Fruit fly (Drosophila melanogaster) whole organism, embryonic: ENCODE measurements around the gene ATPsynB.

Experiments
- Bdp1 ChIP-seq: fragments of 200-800 bp; sonication (Bioruptor generic); optimal IDR thresholded peaks from 3 replicates; lab custom pipeline; 2016; ENCODE audit warnings: missing biosample characterization, missing genetic modification characterization
- CG10431 ChIP-seq: fragments of 200-800 bp; sonication (Bioruptor generic); optimal IDR thresholded peaks from 3 replicates; lab custom pipeline; 2018; ENCODE audit warnings: missing biosample characterization, mild to moderate bottlenecking, missing genetic modification characterization
- CG11093 ChIP-seq: fragments of 200-800 bp; sonication (Bioruptor generic); IDR thresholded peaks from 3 replicates; pipeline ENCODE4 v1.3.6; 2022; ENCODE audit warnings: missing biosample characterization, missing genetic modification characterization
- CG11398 ChIP-seq: fragments of 200-800 bp; sonication (Bioruptor generic); optimal IDR thresholded peaks from 2 replicates; lab custom pipeline; 2016; ENCODE audit warnings: missing biosample characterization, missing genetic modification characterization
- CG12236 ChIP-seq: fragments of 200-800 bp; sonication (Bioruptor generic); optimal IDR thresholded peaks from 2 replicates; lab custom pipeline; 2016; ENCODE audit warnings: missing biosample characterization, missing genetic modification characterization
- CG12659 ChIP-seq: fragments of 200-800 bp; sonication (Bioruptor generic); optimal IDR thresholded peaks from 3 replicates; lab custom pipeline; 2017; ENCODE audit warnings: mild to moderate bottlenecking, missing biosample characterization, missing genetic modification reagents, missing genetic modification characterization
- CG12769 ChIP-seq: fragments of 200-800 bp; sonication (Bioruptor generic); optimal IDR thresholded peaks from 2 replicates; lab custom pipeline; 2019; ENCODE audit warnings: missing biosample characterization, mild to moderate bottlenecking, missing genetic modification characterization, moderate library complexity
- CG13287 ChIP-seq: fragments of 200-800 bp; sonication (Bioruptor generic); IDR thresholded peaks from 2 replicates; pipeline ENCODE4 v1.3.6; 2022; ENCODE audit warnings: missing biosample characterization, missing genetic modification characterization; ENCODE audit not compliant: partially characterized antibody
- CG14050 ChIP-seq: fragments of 200-800 bp; sonication (Bioruptor generic); IDR thresholded peaks from 3 replicates; pipeline ENCODE4 v1.3.6; 2022; ENCODE audit warnings: missing biosample characterization, missing genetic modification characterization
- CG15479 ChIP-seq: fragments of 200-800 bp; sonication (Bioruptor generic); optimal IDR thresholded peaks from 3 replicates; lab custom pipeline; 2019; ENCODE audit warnings: missing biosample characterization, mild to moderate bottlenecking, missing genetic modification characterization, moderate library complexity
- CG15514 ChIP-seq: fragments of 200-800 bp; sonication (Bioruptor generic); optimal IDR thresholded peaks from 3 replicates; lab custom pipeline; 2017; ENCODE audit warnings: missing biosample characterization, missing genetic modification characterization, mild to moderate bottlenecking, moderate library complexity, missing genetic modification reagents
- CG16779 ChIP-seq: fragments of 200-800 bp; sonication (Bioruptor generic); IDR thresholded peaks from 2 replicates; pipeline ENCODE4 v1.3.6; 2022; ENCODE audit warnings: missing biosample characterization, missing genetic modification characterization
- CG17186 ChIP-seq: fragments of 200-800 bp; sonication (Bioruptor generic); optimal IDR thresholded peaks from 3 replicates; lab custom pipeline; 2017; ENCODE audit warnings: missing biosample characterization, missing genetic modification reagents, missing genetic modification characterization
- CG17568 ChIP-seq: fragments of 200-800 bp; sonication (Bioruptor generic); optimal IDR thresholded peaks from 2 replicates; lab custom pipeline; 2018; ENCODE audit warnings: missing biosample characterization, mild to moderate bottlenecking, missing genetic modification characterization, moderate library complexity
- CG18476 ChIP-seq: fragments of 200-800 bp; sonication (Bioruptor generic); optimal IDR thresholded peaks from 2 replicates; lab custom pipeline; 2016; ENCODE audit warnings: missing biosample characterization, mild to moderate bottlenecking, missing genetic modification characterization
- CG3065 ChIP-seq: fragments of 200-800 bp; sonication (Bioruptor generic); optimal IDR thresholded peaks from 2 replicates; lab custom pipeline; 2016; ENCODE audit warnings: missing biosample characterization, missing genetic modification characterization
- CG3281 ChIP-seq: fragments of 200-800 bp; sonication (Bioruptor generic); optimal IDR thresholded peaks from 3 replicates; lab custom pipeline; 2017; ENCODE audit warnings: missing biosample characterization, mild to moderate bottlenecking, missing genetic modification characterization
- CG33557 ChIP-seq: fragments of 200-800 bp; sonication (Bioruptor generic); optimal IDR thresholded peaks from 2 replicates; lab custom pipeline; 2019; ENCODE audit warnings: missing biosample characterization, mild to moderate bottlenecking, missing genetic modification characterization, moderate library complexity
- CG34422 ChIP-seq: fragments of 200-800 bp; sonication (Bioruptor generic); IDR thresholded peaks from 3 replicates; pipeline ENCODE4 v1.3.6; 2022; ENCODE audit warnings: missing biosample characterization, missing genetic modification characterization
- CG42726 ChIP-seq: fragments of 200-800 bp; sonication (Bioruptor generic); IDR thresholded peaks from 2 replicates; pipeline ENCODE4 v1.3.6; 2022; ENCODE audit warnings: missing biosample characterization, missing genetic modification characterization; ENCODE audit not compliant: partially characterized antibody
- CG7556 ChIP-seq: fragments of 200-800 bp; sonication (Bioruptor generic); optimal IDR thresholded peaks from 2 replicates; lab custom pipeline; 2017; ENCODE audit warnings: missing biosample characterization, mild to moderate bottlenecking, missing genetic modification characterization
- CG7745 ChIP-seq: fragments of 200-800 bp; sonication (Bioruptor generic); optimal IDR thresholded peaks from 2 replicates; lab custom pipeline; 2018; ENCODE audit warnings: missing biosample characterization, mild to moderate bottlenecking, missing genetic modification characterization, moderate library complexity
- CG8290 ChIP-seq, 3 experiments: fragments of 200-800 bp; sonication (Bioruptor generic); optimal IDR thresholded peaks; 2 replicates each; lab custom pipeline; 2016 to 2019; ENCODE audit warnings: missing biosample characterization in 3 of 3, missing genetic modification characterization in 3 of 3, mild to moderate bottlenecking in 2 of 3, moderate library complexity in 1 of 3
- CG8478 ChIP-seq: fragments of >200 bp; optimal IDR thresholded peaks from 2 replicates; lab custom pipeline; 2018
- CG9437 ChIP-seq: fragments of 200-800 bp; sonication (Bioruptor generic); optimal IDR thresholded peaks from 2 replicates; lab custom pipeline; 2018; ENCODE audit warnings: missing biosample characterization, mild to moderate bottlenecking, missing genetic modification characterization
- CG9817 ChIP-seq: fragments of 200-800 bp; sonication (Bioruptor generic); optimal IDR thresholded peaks from 2 replicates; lab custom pipeline; 2018; ENCODE audit warnings: missing biosample characterization, mild to moderate bottlenecking, missing genetic modification characterization, moderate library complexity
- CkIIα-i1 ChIP-seq: fragments of 200-800 bp; sonication (Bioruptor generic); IDR thresholded peaks from 2 replicates; pipeline ENCODE4 v1.3.6; 2022; ENCODE audit warnings: missing biosample characterization, missing genetic modification characterization
- D19B ChIP-seq: fragments of 200-800 bp; sonication (Bioruptor generic); optimal IDR thresholded peaks from 2 replicates; lab custom pipeline; 2017; ENCODE audit warnings: missing biosample characterization, mild to moderate bottlenecking, missing genetic modification characterization
- Dip2 ChIP-seq: fragments of 200-800 bp; sonication (Bioruptor generic); IDR thresholded peaks from 2 replicates; pipeline ENCODE4 v1.3.6; 2022; ENCODE audit warnings: missing biosample characterization, missing genetic modification characterization
- Dref ChIP-seq: fragments of 200-800 bp; sonication (Bioruptor generic); IDR thresholded peaks from 2 replicates; pipeline ENCODE4 v1.3.6; 2022; ENCODE audit warnings: missing biosample characterization, missing genetic modification characterization
- Hr39 ChIP-seq: fragments of >200 bp; optimal IDR thresholded peaks from 2 replicates; lab custom pipeline; 2017
- NC2β ChIP-seq: fragments of 200-800 bp; sonication (Bioruptor generic); optimal IDR thresholded peaks from 2 replicates; lab custom pipeline; 2016; ENCODE audit warnings: missing biosample characterization, missing genetic modification characterization
- Sox100B ChIP-seq: fragments of 200-800 bp; sonication (Bioruptor generic); optimal IDR thresholded peaks from 3 replicates; lab custom pipeline; 2018; ENCODE audit warnings: missing biosample characterization, mild to moderate bottlenecking, missing genetic modification characterization
- Trl ChIP-seq, 3 experiments: fragments of >200 bp in 2 of 3; fragments of 200-800 bp in 1 of 3; sonication (Bioruptor generic) in 1 of 3; optimal IDR thresholded peaks; 2 replicates in 1 of 3; 3 replicates in 2 of 3; lab custom pipeline; 2016 to 2017; ENCODE audit warnings: missing biosample characterization in 1 of 3, missing genetic modification characterization in 1 of 3
- chinmo ChIP-seq: fragments of 200-800 bp; sonication (Bioruptor generic); IDR thresholded peaks from 4 replicates; pipeline ENCODE4 v1.3.6; 2022; ENCODE audit warnings: missing biosample characterization, missing genetic modification characterization; ENCODE audit not compliant: partially characterized antibody
- dpn ChIP-seq, 2 experiments: fragments of 200-800 bp; sonication (Bioruptor generic); optimal IDR thresholded peaks; 3 replicates each; lab custom pipeline; 2016; ENCODE audit warnings: missing biosample characterization in 2 of 2, missing genetic modification characterization in 2 of 2
- grau ChIP-seq: fragments of 200-800 bp; optimal IDR thresholded peaks from 3 replicates; lab custom pipeline; 2019; ENCODE audit warnings: missing biosample characterization, mild to moderate bottlenecking, missing genetic modification characterization, moderate library complexity
- gro ChIP-seq: fragments of 200-800 bp; sonication (Bioruptor generic); optimal IDR thresholded peaks from 2 replicates; lab custom pipeline; 2016; ENCODE audit warnings: missing biosample characterization, missing genetic modification characterization
- mam ChIP-seq: fragments of 200-800 bp; sonication (Bioruptor generic); optimal IDR thresholded peaks from 3 replicates; lab custom pipeline; 2016; ENCODE audit warnings: missing biosample characterization, missing genetic modification characterization
- nom ChIP-seq: fragments of 200-800 bp; sonication (Bioruptor generic); optimal IDR thresholded peaks from 2 replicates; lab custom pipeline; 2017; ENCODE audit warnings: missing biosample characterization, missing genetic modification characterization, mild to moderate bottlenecking, moderate library complexity, missing genetic modification reagents
- onecut ChIP-seq: fragments of 200-800 bp; sonication (Bioruptor generic); IDR thresholded peaks from 2 replicates; pipeline ENCODE4 v1.3.6; 2022; ENCODE audit warnings: missing biosample characterization, missing genetic modification characterization
- schlank ChIP-seq: fragments of 200-800 bp; sonication (Bioruptor generic); optimal IDR thresholded peaks from 2 replicates; lab custom pipeline; 2018; ENCODE audit warnings: missing biosample characterization, mild to moderate bottlenecking, missing genetic modification characterization
- sd ChIP-seq: fragments of 200-800 bp; sonication (Bioruptor generic); optimal IDR thresholded peaks from 3 replicates; lab custom pipeline; 2018; ENCODE audit warnings: missing biosample characterization, mild to moderate bottlenecking, missing genetic modification characterization, moderate library complexity
- sima ChIP-seq: fragments of 200-800 bp; sonication (Bioruptor generic); optimal IDR thresholded peaks from 2 replicates; lab custom pipeline; 2016; ENCODE audit warnings: missing biosample characterization, missing genetic modification characterization
- sob ChIP-seq: fragments of 200-800 bp; sonication (Bioruptor generic); IDR thresholded peaks from 2 replicates; pipeline ENCODE4 v1.3.6; 2022; ENCODE audit warnings: missing biosample characterization, missing genetic modification characterization
- sqz ChIP-seq: fragments of 200-800 bp; sonication (Bioruptor generic); optimal IDR thresholded peaks from 3 replicates; lab custom pipeline; 2018; ENCODE audit warnings: missing biosample characterization, mild to moderate bottlenecking, missing genetic modification characterization
- tap ChIP-seq: fragments of 200-800 bp; optimal IDR thresholded peaks from 3 replicates; lab custom pipeline; 2019; ENCODE audit warnings: missing biosample characterization, mild to moderate bottlenecking, missing genetic modification characterization, moderate library complexity
- vvl ChIP-seq: fragments of 200-800 bp; sonication (Bioruptor generic); IDR thresholded peaks from 2 replicates; pipeline ENCODE4 v1.3.6; 2022; ENCODE audit warnings: missing biosample characterization, missing genetic modification characterization
- wdn ChIP-seq: fragments of 200-800 bp; sonication (Bioruptor generic); IDR thresholded peaks from 2 replicates; pipeline ENCODE4 v1.3.6; 2022; ENCODE audit warnings: missing biosample characterization, missing genetic modification characterization

Gene ATPsynB

DNA sequence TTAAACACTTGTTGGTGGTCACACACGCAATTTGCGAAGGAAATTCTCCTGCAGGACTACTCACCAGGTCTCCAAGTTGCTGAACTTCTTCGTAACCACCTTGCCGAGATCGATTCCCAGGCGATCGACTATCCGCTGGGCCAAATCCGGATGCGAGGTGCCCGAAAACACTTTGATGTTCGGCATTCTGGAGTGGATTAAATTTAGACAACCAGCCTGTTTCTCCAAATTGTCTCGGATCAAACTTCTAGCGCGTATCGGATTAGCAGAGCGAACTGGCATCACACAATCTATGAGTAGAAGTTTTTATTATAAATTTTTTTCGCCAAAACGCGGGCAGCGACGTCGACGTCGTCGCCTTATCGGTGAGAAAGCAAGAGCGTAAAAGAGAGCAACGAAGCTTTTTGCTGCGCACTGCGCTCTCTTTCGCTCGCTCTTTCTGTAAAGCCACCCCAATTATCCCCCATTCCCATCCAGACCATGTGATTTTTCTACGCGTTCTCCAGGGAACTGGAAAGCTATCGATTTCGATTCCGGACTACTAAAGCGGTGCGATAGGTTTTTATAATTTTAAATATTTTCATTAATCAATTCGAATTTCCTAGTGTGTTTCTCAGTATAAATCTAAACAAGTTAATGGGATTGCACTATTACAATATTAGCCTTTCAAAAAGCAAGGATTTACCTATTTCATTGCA, 35.5 kb upstream of the ATPsynB start (continued):
- TF ChIP-seq sima (GFP tag; lab: Kevin White, UChicago) (no peak), CG8478 (lab: Kevin White, UChicago) (no peak), CG8290 (GFP tag; optimal IDR thresholded peaks at IDR 0.05; lab: Kevin White, UChicago) (no peak), CG8290 (tag; optimal IDR thresholded peaks at IDR 0.05; lab: Kevin White, UChicago) (peak in 1 of 2 experiments; percentile 21), sob (GFP tag; lab: Robert Waterston, UW) (no peak), Trl (optimal IDR thresholded peaks at IDR 0.05; lab: Kevin White, UChicago) (peak; percentile 91 to 98), Trl (GFP tag; optimal IDR thresholded peaks at IDR 0.05; lab: Kevin White, UChicago) (no peak), sqz (GFP tag; lab: Kevin White, UChicago) (peak; percentile 49), CG9817 (tag; lab: Kevin White, UChicago) (no peak), CG7556 (GFP tag; lab: Kevin White, UChicago) (no peak), Dip2 (no peak), Dref (GFP tag; lab: Robert Waterston, UW) (peak; percentile 51), Bdp1 (GFP tag; lab: Kevin White, UChicago) (no peak), CG15514 (GFP tag; lab: Kevin White, UChicago) (peak; percentile 46), CG14050 (no peak), D19B (GFP tag; lab: Kevin White, UChicago) (no peak), CG42726 (GFP tag; lab: Robert Waterston, UW) (no peak), CG34422 (GFP tag; lab: Robert Waterston, UW) (no peak; the same call in 2 of the 3 replicates), CG12659 (GFP tag; lab: Kevin White, UChicago) (no peak), wdn (GFP tag; lab: Robert Waterston, UW) (0 out of 2 replicates have a peak, but pooled peaks have one; percentile 11), CG15479 (GFP tag; lab: Kevin White, UChicago) (no peak), mam (GFP tag; lab: Kevin White, UChicago) (no peak), CG11398 (GFP tag; lab: Kevin White, UChicago) (no peak), CG12236 (no peak), CG16779 (GFP tag; lab: Robert Waterston, UW) (no peak), CG18476 (no peak), dpn (GFP tag; optimal IDR thresholded peaks at IDR 0.05; lab: Kevin White, UChicago) (no peak), CG33557 (GFP tag; lab: Kevin White, UChicago) (no peak), CG3281 (no peak), CG7745 (tag; lab: Kevin White, UChicago) (no peak), CG13287 (GFP tag; lab: Robert Waterston, UW) (peak; percentile 49; the same call in 1 of the 2 replicates), vvl (GFP tag; lab: Robert Waterston, UW) (0 out of 2 replicates have a peak, but pooled peaks have one; percentile 32), CG17186 (GFP tag; lab: Kevin White, UChicago) (no peak), tap (no peak), NC2β (GFP tag; lab: Kevin White, UChicago) (no peak), nom (GFP tag; lab: Kevin White, UChicago) (peak; percentile 8), CG10431 (GFP tag; lab: Kevin White, UChicago) (no peak), CG12769 (peak; percentile 73), CkIIα-i1 (GFP tag; lab: Robert Waterston, UW) (no peak), gro (GFP tag; lab: Kevin White, UChicago) (no peak), CG17568 (GFP tag; lab: Kevin White, UChicago) (peak; percentile 31), onecut (no peak), CG11093 (no peak), CG3065 (GFP tag; lab: Kevin White, UChicago) (no peak), sd (tag; lab: Kevin White, UChicago) (no peak), Hr39 (lab: Kevin White, UChicago) (no peak), grau (tag; lab: Kevin White, UChicago) (no peak), CG9437 (GFP tag; lab: Kevin White, UChicago) (no peak), Sox100B (GFP tag; lab: Kevin White, UChicago) (no peak), chinmo (peak; percentile 87; the same call in 2 of the 4 replicates), schlank (tag; lab: Kevin White, UChicago) (no peak)
